Fruit fly (Drosophila melanogaster) whole organism, embryonic: ENCODE results near the gene CG18132.

Experiments used
- Bgb ChIP-seq: fragments of 200-800 bp; sonication (Bioruptor generic); IDR thresholded peaks from 2 replicates; pipeline ENCODE4 v1.3.6; 2022; ENCODE audit warnings: missing biosample characterization, missing genetic modification characterization; ENCODE audit not compliant: partially characterized antibody
- BtbVII ChIP-seq: fragments of 200-800 bp; sonication (Bioruptor generic); optimal IDR thresholded peaks from 3 replicates; lab custom pipeline; 2017; ENCODE audit warnings: missing biosample characterization, mild to moderate bottlenecking, missing genetic modification characterization
- C15 ChIP-seq: fragments of 200-800 bp; sonication (Bioruptor generic); IDR thresholded peaks from 3 replicates; pipeline ENCODE4 v1.3.6; 2022; ENCODE audit warnings: missing biosample characterization, missing genetic modification characterization
- CG10565 ChIP-seq: fragments of 200-800 bp; sonication (Bioruptor generic); optimal IDR thresholded peaks from 3 replicates; lab custom pipeline; 2016; ENCODE audit warnings: missing biosample characterization, mild to moderate bottlenecking, missing genetic modification characterization
- CG10654 ChIP-seq: fragments of 200-800 bp; sonication (Bioruptor generic); optimal IDR thresholded peaks from 2 replicates; lab custom pipeline; 2016; ENCODE audit warnings: missing biosample characterization, missing genetic modification characterization
- CG11093 ChIP-seq: fragments of 200-800 bp; sonication (Bioruptor generic); IDR thresholded peaks from 3 replicates; pipeline ENCODE4 v1.3.6; 2022; ENCODE audit warnings: missing biosample characterization, missing genetic modification characterization
- CG12942 ChIP-seq: fragments of 200-800 bp; sonication (Bioruptor generic); optimal IDR thresholded peaks from 3 replicates; lab custom pipeline; 2016; ENCODE audit warnings: missing biosample characterization, missing genetic modification characterization
- CG13287 ChIP-seq: fragments of 200-800 bp; sonication (Bioruptor generic); IDR thresholded peaks from 2 replicates; pipeline ENCODE4 v1.3.6; 2022; ENCODE audit warnings: missing biosample characterization, missing genetic modification characterization; ENCODE audit not compliant: partially characterized antibody
- CG14860 ChIP-seq: fragments of 200-800 bp; sonication (Bioruptor generic); IDR thresholded peaks from 3 replicates; pipeline ENCODE4 v1.3.6; 2022; ENCODE audit warnings: missing biosample characterization, missing genetic modification characterization; ENCODE audit not compliant: partially characterized antibody
- CG16813 ChIP-seq: fragments of 200-800 bp; sonication (Bioruptor generic); IDR thresholded peaks from 3 replicates; pipeline ENCODE4 v1.3.6; 2022; ENCODE audit warnings: missing biosample characterization, missing genetic modification characterization; ENCODE audit not compliant: partially characterized antibody
- CG16863 ChIP-seq: fragments of 200-800 bp; sonication (Bioruptor generic); optimal IDR thresholded peaks from 3 replicates; lab custom pipeline; 2016; ENCODE audit warnings: missing biosample characterization, missing genetic modification characterization
- CG18764 ChIP-seq: fragments of 200-800 bp; sonication (Bioruptor generic); optimal IDR thresholded peaks from 3 replicates; lab custom pipeline; 2016; ENCODE audit warnings: missing biosample characterization, missing genetic modification characterization
- CG31224 ChIP-seq: fragments of 200-800 bp; sonication (Bioruptor generic); IDR thresholded peaks from 2 replicates; pipeline ENCODE4 v1.3.6; 2022; ENCODE audit warnings: missing biosample characterization, missing genetic modification characterization
- CG3163 ChIP-seq: fragments of 200-800 bp; sonication (Bioruptor generic); optimal IDR thresholded peaks from 3 replicates; lab custom pipeline; 2016; ENCODE audit warnings: missing biosample characterization, missing genetic modification characterization
- CG3281 ChIP-seq: fragments of 200-800 bp; sonication (Bioruptor generic); optimal IDR thresholded peaks from 3 replicates; lab custom pipeline; 2017; ENCODE audit warnings: missing biosample characterization, mild to moderate bottlenecking, missing genetic modification characterization
- CG3838 ChIP-seq: fragments of 200-800 bp; sonication (Bioruptor generic); optimal IDR thresholded peaks from 3 replicates; lab custom pipeline; 2016; ENCODE audit warnings: missing biosample characterization, missing genetic modification characterization
- CG42726 ChIP-seq: fragments of 200-800 bp; sonication (Bioruptor generic); IDR thresholded peaks from 2 replicates; pipeline ENCODE4 v1.3.6; 2022; ENCODE audit warnings: missing biosample characterization, missing genetic modification characterization; ENCODE audit not compliant: partially characterized antibody
- CG4404 ChIP-seq: fragments of 200-800 bp; sonication (Bioruptor generic); IDR thresholded peaks from 2 replicates; pipeline ENCODE4 v1.3.6; 2022; ENCODE audit warnings: missing biosample characterization, missing genetic modification characterization
- CG4707 ChIP-seq: fragments of 200-800 bp; sonication (Bioruptor generic); optimal IDR thresholded peaks from 2 replicates; lab custom pipeline; 2018; ENCODE audit warnings: missing biosample characterization, mild to moderate bottlenecking, missing genetic modification characterization, moderate library complexity
- CG5245 ChIP-seq: fragments of 200-800 bp; sonication (Bioruptor generic); optimal IDR thresholded peaks from 3 replicates; lab custom pipeline; 2016; ENCODE audit warnings: missing biosample characterization, missing genetic modification characterization
- CG7357 ChIP-seq: fragments of 200-800 bp; sonication (Bioruptor generic); IDR thresholded peaks from 3 replicates; pipeline ENCODE4 v1.3.6; 2022; ENCODE audit warnings: missing biosample characterization, missing genetic modification characterization
- CG7745 ChIP-seq: fragments of 200-800 bp; sonication (Bioruptor generic); optimal IDR thresholded peaks from 2 replicates; lab custom pipeline; 2018; ENCODE audit warnings: missing biosample characterization, mild to moderate bottlenecking, missing genetic modification characterization, moderate library complexity
- CG8281 ChIP-seq: fragments of 200-800 bp; sonication (Bioruptor generic); optimal IDR thresholded peaks from 2 replicates; lab custom pipeline; 2018; ENCODE audit warnings: missing biosample characterization, mild to moderate bottlenecking, missing genetic modification characterization, moderate library complexity
- D ChIP-seq, 2 experiments: fragments of 200-800 bp in 1 of 2; fragments of >200 bp in 1 of 2; sonication (Bioruptor generic) in 1 of 2; optimal IDR thresholded peaks; 2 replicates in 1 of 2; 3 replicates in 1 of 2; lab custom pipeline; 2017; ENCODE audit warnings: mild to moderate bottlenecking in 1 of 2, missing biosample characterization in 1 of 2, missing genetic modification characterization in 1 of 2, missing genetic modification reagents in 1 of 2
- Deaf1 ChIP-seq: fragments of 200-800 bp; optimal IDR thresholded peaks from 3 replicates; lab custom pipeline; 2019; ENCODE audit warnings: missing biosample characterization, mild to moderate bottlenecking, missing genetic modification characterization, moderate library complexity
- H15 ChIP-seq: fragments of 200-800 bp; sonication (Bioruptor generic); IDR thresholded peaks from 3 replicates; pipeline ENCODE4 v1.3.6; 2022; ENCODE audit warnings: missing biosample characterization, missing genetic modification characterization
- HmgZ ChIP-seq: fragments of 200-800 bp; sonication (Bioruptor generic); optimal IDR thresholded peaks from 2 replicates; lab custom pipeline; 2018; ENCODE audit warnings: missing biosample characterization, mild to moderate bottlenecking, missing genetic modification characterization
- Hr51 ChIP-seq, 2 experiments: fragments of 200-800 bp; sonication (Bioruptor generic); optimal IDR thresholded peaks; 2 replicates in 1 of 2; 3 replicates in 1 of 2; lab custom pipeline; 2016 to 2018; ENCODE audit warnings: missing biosample characterization in 2 of 2, missing genetic modification characterization in 2 of 2, mild to moderate bottlenecking in 1 of 2, moderate library complexity in 1 of 2
- Hsf ChIP-seq: fragments of 200-800 bp; sonication (Bioruptor generic); optimal IDR thresholded peaks from 3 replicates; lab custom pipeline; 2016; ENCODE audit warnings: missing biosample characterization, missing genetic modification characterization
- Jarid2 ChIP-seq: fragments of 200-800 bp; sonication (Bioruptor generic); optimal IDR thresholded peaks from 3 replicates; lab custom pipeline; 2017; ENCODE audit warnings: mild to moderate bottlenecking, missing biosample characterization, missing genetic modification reagents, missing genetic modification characterization
- Med ChIP-seq: fragments of 200-800 bp; sonication (Bioruptor generic); peaks from one replicate; lab custom pipeline; 2016; ENCODE audit warnings: missing biosample characterization, missing genetic modification characterization, mild to moderate bottlenecking, inconsistent platforms, moderate library complexity
- NFAT ChIP-seq: fragments of 200-800 bp; sonication (Bioruptor generic); IDR thresholded peaks from 2 replicates; pipeline ENCODE4 v1.3.6; 2022; ENCODE audit warnings: missing biosample characterization, missing genetic modification characterization
- NK7.1 ChIP-seq: fragments of 200-800 bp; sonication (Bioruptor generic); optimal IDR thresholded peaks from 3 replicates; lab custom pipeline; 2016; ENCODE audit warnings: missing biosample characterization, missing genetic modification characterization
- Nf-YA ChIP-seq: fragments of 200-800 bp; sonication (Bioruptor generic); IDR thresholded peaks from 2 replicates; pipeline ENCODE4 v1.3.6; 2022; ENCODE audit warnings: missing biosample characterization, missing genetic modification characterization
- Nf-YB ChIP-seq: fragments of 200-800 bp; sonication (Bioruptor generic); optimal IDR thresholded peaks from 3 replicates; lab custom pipeline; 2019; ENCODE audit warnings: missing biosample characterization, mild to moderate bottlenecking, missing genetic modification characterization, moderate library complexity
- Oli ChIP-seq: fragments of 200-800 bp; sonication (Bioruptor generic); optimal IDR thresholded peaks from 2 replicates; lab custom pipeline; 2018; ENCODE audit warnings: missing biosample characterization, mild to moderate bottlenecking, missing genetic modification characterization, moderate library complexity
- Poxn ChIP-seq: fragments of 200-800 bp; sonication (Bioruptor generic); IDR thresholded peaks from 2 replicates; pipeline ENCODE4 v1.3.6; 2022; ENCODE audit warnings: missing biosample characterization, missing genetic modification characterization
- amos ChIP-seq: fragments of 200-800 bp; sonication (Bioruptor generic); IDR thresholded peaks from 2 replicates; pipeline ENCODE4 v1.3.6; 2022; ENCODE audit warnings: missing biosample characterization, missing genetic modification characterization; ENCODE audit not compliant: partially characterized antibody
- crp ChIP-seq, 2 experiments: fragments of 200-800 bp; sonication (Bioruptor generic); optimal IDR thresholded peaks; 2 replicates in 1 of 2; 3 replicates in 1 of 2; lab custom pipeline; 2017; ENCODE audit warnings: missing biosample characterization in 2 of 2, missing genetic modification characterization in 2 of 2, mild to moderate bottlenecking in 1 of 2, moderate library complexity in 1 of 2
- dan ChIP-seq: fragments of 200-800 bp; sonication (Bioruptor generic); IDR thresholded peaks from 2 replicates; pipeline ENCODE4 v1.3.6; 2022; ENCODE audit warnings: missing biosample characterization, missing genetic modification characterization
- dpn ChIP-seq, 2 experiments: fragments of 200-800 bp; sonication (Bioruptor generic); optimal IDR thresholded peaks; 3 replicates each; lab custom pipeline; 2016; ENCODE audit warnings: missing biosample characterization in 2 of 2, missing genetic modification characterization in 2 of 2
- eyg ChIP-seq: fragments of 200-800 bp; sonication (Bioruptor generic); optimal IDR thresholded peaks from 3 replicates; lab custom pipeline; 2016; ENCODE audit warnings: missing biosample characterization, missing genetic modification characterization
- gce ChIP-seq: fragments of 200-800 bp; sonication (Bioruptor generic); IDR thresholded peaks from 3 replicates; pipeline ENCODE4 v1.3.6; 2022; ENCODE audit warnings: missing biosample characterization, missing genetic modification characterization
- hth ChIP-seq: fragments of >200 bp; optimal IDR thresholded peaks from 2 replicates; lab custom pipeline; 2017; ENCODE audit warnings: inconsistent platforms
- jigr1 ChIP-seq: fragments of 200-800 bp; sonication (Bioruptor generic); IDR thresholded peaks from 3 replicates; pipeline ENCODE4 v1.3.6; 2022; ENCODE audit warnings: missing biosample characterization, missing genetic modification characterization
- lilli ChIP-seq: fragments of 200-800 bp; sonication (Bioruptor generic); optimal IDR thresholded peaks from 3 replicates; lab custom pipeline; 2016; ENCODE audit warnings: missing biosample characterization, missing genetic modification characterization
- pum ChIP-seq: fragments of 200-800 bp; sonication (Bioruptor generic); optimal IDR thresholded peaks from 2 replicates; lab custom pipeline; 2016; ENCODE audit warnings: missing biosample characterization, missing genetic modification characterization
- sens ChIP-seq: fragments of 200-800 bp; sonication (Bioruptor generic); peaks from one replicate; lab custom pipeline; 2016; ENCODE audit warnings: missing biosample characterization, missing genetic modification characterization
- tin ChIP-seq: fragments of 200-800 bp; sonication (Bioruptor generic); optimal IDR thresholded peaks from 3 replicates; lab custom pipeline; 2016; ENCODE audit warnings: missing biosample characterization, missing genetic modification characterization
- unpg ChIP-seq: fragments of 200-800 bp; sonication (Bioruptor generic); optimal IDR thresholded peaks from 3 replicates; lab custom pipeline; 2018; ENCODE audit warnings: missing biosample characterization, mild to moderate bottlenecking, missing genetic modification characterization, moderate library complexity
- yki ChIP-seq: fragments of >200 bp; optimal IDR thresholded peaks from 3 replicates; lab custom pipeline; 2018

CG18132 gene

dm6 chr2L:1491791-1492345, 25.4 kb downstream of the CG18132 start, which contains the start of gene CG31928 (continued):
- TF ChIP-seq Hr51 (GFP tag; optimal IDR thresholded peaks at IDR 0.05; lab: Kevin White, UChicago) (no peak), Med (GFP tag; lab: Kevin White, UChicago) (peak; percentile 78), Nf-YA (GFP tag; lab: Robert Waterston, UW) (no peak), gce (GFP tag; lab: Robert Waterston, UW) (no peak), Oli (tag; lab: Kevin White, UChicago) (no peak), HmgZ (tag; lab: Kevin White, UChicago) (peak; percentile 36), NK7.1 (no peak), Hsf (GFP tag; lab: Kevin White, UChicago) (peak; percentile 20), H15 (GFP tag; lab: Robert Waterston, UW) (no peak), Nf-YB (GFP tag; lab: Kevin White, UChicago) (no peak), Jarid2 (GFP tag; lab: Kevin White, UChicago) (no peak), CG31224 (GFP tag; lab: Robert Waterston, UW) (no peak), CG7357 (no peak), lilli (GFP tag; lab: Kevin White, UChicago) (no peak), CG14860 (GFP tag; lab: Robert Waterston, UW) (no peak), tin (peak; percentile 39), eyg (GFP tag; lab: Kevin White, UChicago) (no peak), CG3281 (GFP tag; lab: Kevin White, UChicago) (no peak), CG7745 (tag; lab: Kevin White, UChicago) (no peak), CG3163 (GFP tag; lab: Kevin White, UChicago) (no peak), CG42726 (peak; percentile 78), CG10654 (GFP tag; lab: Kevin White, UChicago) (peak; percentile 6), CG18764 (GFP tag; lab: Kevin White, UChicago) (no peak), dpn (GFP tag; optimal IDR thresholded peaks at IDR 0.05; lab: Kevin White, UChicago) (peak; percentile 7 to 27), CG4404 (GFP tag; lab: Robert Waterston, UW) (no peak), yki (lab: Kevin White, UChicago) (peak; percentile 21), unpg (GFP tag; lab: Kevin White, UChicago) (no peak), sens (GFP tag; lab: Kevin White, UChicago) (peak; percentile 60), CG12942 (no peak), D (optimal IDR thresholded peaks at IDR 0.05; lab: Kevin White, UChicago) (no peak), D (GFP tag; optimal IDR thresholded peaks at IDR 0.05; lab: Kevin White, UChicago) (no peak), CG8281 (tag; lab: Kevin White, UChicago) (no peak), crp (GFP tag; optimal IDR thresholded peaks at IDR 0.05; lab: Kevin White, UChicago) (no peak), CG16813 (peak; percentile 44; the same call in 2 of the 3 replicates), CG16863 (GFP tag; lab: Kevin White, UChicago) (no peak), BtbVII (GFP tag; lab: Kevin White, UChicago) (no peak), dan (no peak), CG11093 (no peak), CG13287 (GFP tag; lab: Robert Waterston, UW) (no peak), pum (GFP tag; lab: Kevin White, UChicago) (no peak), NFAT (GFP tag; lab: Robert Waterston, UW) (no peak; the same call in 1 of the 2 replicates), CG3838 (GFP tag; lab: Kevin White, UChicago) (no peak), amos (GFP tag; lab: Robert Waterston, UW) (peak; percentile 70), hth (lab: Kevin White, UChicago) (no peak), Poxn (GFP tag; lab: Robert Waterston, UW) (no peak), CG10565 (no peak), Deaf1 (tag; lab: Kevin White, UChicago) (no peak), CG4707 (GFP tag; lab: Kevin White, UChicago) (no peak), C15 (no peak), CG5245 (GFP tag; lab: Kevin White, UChicago) (no peak), jigr1 (GFP tag; lab: Robert Waterston, UW) (no peak), Bgb (peak; percentile 72)
